Worm (Caenorhabditis elegans): Measurements from ENCODE around the gene pgp-5.

- TF ChIP-seq aly-2 (tag; optimal IDR thresholded peaks at IDR 0.05) (no peak), unc-39 (tag; optimal IDR thresholded peaks at IDR 0.05) (no peak), fos-1 (tag; optimal IDR thresholded peaks at IDR 0.05) (no peak), ztf-11 (tag; optimal IDR thresholded peaks at IDR 0.05) (no peak), tbx-2 (tag; optimal IDR thresholded peaks at IDR 0.05) (no peak), nhr-237 (tag; optimal IDR thresholded peaks at IDR 0.05) (no peak), unc-62 (GFP tag; optimal IDR thresholded peaks at IDR 0.05) (no peak), pqm-1 (tag; optimal IDR thresholded peaks at IDR 0.05) (no peak), elt-1 (tag; optimal IDR thresholded peaks at IDR 0.05) (no peak), pha-4 (tag; optimal IDR thresholded peaks at IDR 0.05) (no peak)
Observed at ce11 chrX:10903416-10903815, 44.3 kb upstream of the pgp-5 start.

Data from whole organism, L3 larva.